Worm (Caenorhabditis elegans) whole organism, L2 larva: Measurements from ENCODE around the gene Y51A2B.9.
A peak's percentile ranks its signal among the peaks of the same experiment; 100 is the strongest.

Experiments
- C34F6.9 ChIP-seq: fragments of 150-350 bp; optimal IDR thresholded peaks from 2 replicates; lab custom pipeline; 2014; ENCODE audit warnings: missing biosample characterization, missing genetic modification characterization
- F13H6.1 ChIP-seq: sonication (generic microtip); optimal IDR thresholded peaks from 2 replicates; lab custom pipeline; 2016; ENCODE audit warnings: missing genetic modification characterization, missing compliant biosample characterization
- R02D3.7 ChIP-seq: fragments of 150-350 bp; optimal IDR thresholded peaks from 2 replicates; lab custom pipeline; 2014; ENCODE audit warnings: missing biosample characterization, missing genetic modification characterization
- Y55F3AM.14 ChIP-seq: fragments of 200-800 bp; sonication (Bioruptor generic); optimal IDR thresholded peaks from 2 replicates; lab custom pipeline; 2018; ENCODE audit warnings: mild to moderate bottlenecking, missing genetic modification characterization, missing compliant biosample characterization
- ZK546.5 ChIP-seq: sonication (generic microtip); optimal IDR thresholded peaks from 2 replicates; lab custom pipeline; 2017; ENCODE audit warnings: missing biosample characterization, missing genetic modification characterization
- aly-2 ChIP-seq: fragments of 150-350 bp; optimal IDR thresholded peaks from 2 replicates; lab custom pipeline; 2014; ENCODE audit warnings: missing biosample characterization, missing genetic modification characterization
- ama-1 ChIP-seq: fragments of 150-350 bp; optimal IDR thresholded peaks from 2 replicates; lab custom pipeline; 2018; ENCODE audit warnings: inconsistent platforms
- blmp-1 ChIP-seq: sonication (generic microtip); optimal IDR thresholded peaks from 2 replicates; lab custom pipeline; 2017; ENCODE audit warnings: missing genetic modification characterization, mild to moderate bottlenecking, missing compliant biosample characterization, antibody characterized with exemption, moderate library complexity; ENCODE audit not compliant: insufficient read depth
- ceh-16 ChIP-seq: fragments of 150-350 bp; optimal IDR thresholded peaks from 2 replicates; lab custom pipeline; 2014; ENCODE audit warnings: missing biosample characterization, missing genetic modification characterization
- ceh-82 ChIP-seq: fragments of 150-350 bp; optimal IDR thresholded peaks from 2 replicates; lab custom pipeline; 2014; ENCODE audit warnings: missing biosample characterization, missing genetic modification characterization
- crh-2 ChIP-seq: sonication (generic microtip); optimal IDR thresholded peaks from 2 replicates; lab custom pipeline; 2017; ENCODE audit warnings: missing biosample characterization, missing genetic modification characterization
- dmd-4 ChIP-seq: sonication (generic microtip); optimal IDR thresholded peaks from 2 replicates; lab custom pipeline; 2017; ENCODE audit warnings: missing biosample characterization, missing genetic modification characterization
- egl-27 ChIP-seq: sonication (generic microtip); optimal IDR thresholded peaks from 3 replicates; lab custom pipeline; 2017; ENCODE audit warnings: missing biosample characterization, missing genetic modification reagents, missing genetic modification characterization
- elt-1 ChIP-seq: fragments of 150-350 bp; optimal IDR thresholded peaks from 2 replicates; lab custom pipeline; 2014; ENCODE audit warnings: missing biosample characterization, missing genetic modification characterization
- fos-1 ChIP-seq: fragments of 150-350 bp; optimal IDR thresholded peaks from 2 replicates; lab custom pipeline; 2014; ENCODE audit warnings: missing biosample characterization, missing genetic modification characterization
- gmeb-1 ChIP-seq: fragments of 150-350 bp; optimal IDR thresholded peaks from 2 replicates; lab custom pipeline; 2014; ENCODE audit warnings: missing biosample characterization, missing genetic modification characterization
- lin-11 ChIP-seq: fragments of 150-350 bp; sonication (generic microtip); optimal IDR thresholded peaks from 2 replicates; lab custom pipeline; 2014; ENCODE audit warnings: missing biosample characterization, missing genetic modification characterization, inconsistent platforms, mixed read lengths
- lin-39 ChIP-seq: fragments of 150-350 bp; optimal IDR thresholded peaks from 2 replicates; lab custom pipeline; 2014; ENCODE audit warnings: missing biosample characterization, missing genetic modification reagents, missing genetic modification characterization
- lsy-2 ChIP-seq, 2 experiments: fragments of 150-350 bp in 1 of 2; sonication (generic microtip) in 1 of 2; optimal IDR thresholded peaks; 2 replicates each; lab custom pipeline; 2014 to 2017; ENCODE audit warnings: missing biosample characterization in 2 of 2, missing genetic modification characterization in 2 of 2
- mab-5 ChIP-seq: fragments of 150-350 bp; optimal IDR thresholded peaks from 2 replicates; lab custom pipeline; 2014; ENCODE audit warnings: missing biosample characterization, missing genetic modification characterization
- mbf-1 ChIP-seq: sonication (generic microtip); optimal IDR thresholded peaks from 2 replicates; lab custom pipeline; 2017; ENCODE audit warnings: missing biosample characterization, missing genetic modification characterization
- mdl-1 ChIP-seq, 2 experiments: fragments of 150-350 bp in 1 of 2; sonication (generic microtip) in 1 of 2; optimal IDR thresholded peaks; 2 replicates each; lab custom pipeline; 2017; ENCODE audit warnings: missing biosample characterization in 2 of 2, missing genetic modification characterization in 2 of 2
- nhr-11 ChIP-seq: fragments of 150-350 bp; optimal IDR thresholded peaks from 2 replicates; lab custom pipeline; 2014; ENCODE audit warnings: missing biosample characterization, missing genetic modification characterization
- nhr-12 ChIP-seq: fragments of 150-350 bp; optimal IDR thresholded peaks from 2 replicates; lab custom pipeline; 2014; ENCODE audit warnings: missing biosample characterization, missing genetic modification characterization
- nhr-129 ChIP-seq: fragments of 150-350 bp; optimal IDR thresholded peaks from 2 replicates; lab custom pipeline; 2014; ENCODE audit warnings: missing biosample characterization, missing genetic modification characterization
- nhr-21 ChIP-seq: fragments of 150-350 bp; optimal IDR thresholded peaks from 2 replicates; lab custom pipeline; 2014; ENCODE audit warnings: missing biosample characterization, missing genetic modification characterization
- nhr-23 ChIP-seq: fragments of 150-350 bp; optimal IDR thresholded peaks from 2 replicates; lab custom pipeline; 2014; ENCODE audit warnings: missing biosample characterization, missing genetic modification reagents, missing genetic modification characterization
- nhr-6 ChIP-seq: fragments of 150-350 bp; optimal IDR thresholded peaks from 2 replicates; lab custom pipeline; 2014; ENCODE audit warnings: missing biosample characterization, missing genetic modification characterization
- nhr-77 ChIP-seq: fragments of 150-350 bp; optimal IDR thresholded peaks from 2 replicates; lab custom pipeline; 2014; ENCODE audit warnings: missing biosample characterization, missing genetic modification characterization
- peb-1 ChIP-seq: fragments of 150-350 bp; optimal IDR thresholded peaks from 2 replicates; lab custom pipeline; 2014; ENCODE audit warnings: missing biosample characterization, missing genetic modification characterization
- skn-1 ChIP-seq: sonication (generic microtip); optimal IDR thresholded peaks from 2 replicates; lab custom pipeline; 2017; ENCODE audit warnings: missing biosample characterization, missing genetic modification characterization
- sma-3 ChIP-seq: sonication (generic microtip); optimal IDR thresholded peaks from 2 replicates; lab custom pipeline; 2016; ENCODE audit warnings: missing genetic modification reagents, missing genetic modification characterization, missing compliant biosample characterization
- sma-9 ChIP-seq, 2 experiments: fragments of 150-350 bp in 1 of 2; sonication (generic microtip) in 1 of 2; optimal IDR thresholded peaks; 2 replicates each; lab custom pipeline; 2014 to 2016; ENCODE audit warnings: missing genetic modification characterization in 2 of 2, mild to moderate bottlenecking in 1 of 2, missing biosample characterization in 1 of 2, missing compliant biosample characterization in 1 of 2, missing genetic modification reagents in 1 of 2, moderate library complexity in 1 of 2
- snpc-4 ChIP-seq: fragments of 150-350 bp; optimal IDR thresholded peaks from 2 replicates; lab custom pipeline; 2014; ENCODE audit warnings: missing biosample characterization, missing genetic modification characterization
- unc-39 ChIP-seq: fragments of 150-350 bp; optimal IDR thresholded peaks from 2 replicates; lab custom pipeline; 2014; ENCODE audit warnings: missing biosample characterization, missing genetic modification characterization
- unc-55 ChIP-seq: fragments of 150-350 bp; sonication (generic microtip); optimal IDR thresholded peaks from 3 replicates; lab custom pipeline; 2014; ENCODE audit warnings: missing biosample characterization, missing genetic modification reagents, missing genetic modification characterization
- unc-62 ChIP-seq: fragments of 150-350 bp; optimal IDR thresholded peaks from 2 replicates; lab custom pipeline; 2014; ENCODE audit warnings: missing biosample characterization, missing genetic modification reagents, missing genetic modification characterization
- zag-1 ChIP-seq: fragments of 150-350 bp; optimal IDR thresholded peaks from 2 replicates; lab custom pipeline; 2014; ENCODE audit warnings: missing biosample characterization, missing genetic modification characterization
- ztf-1 ChIP-seq: fragments of 200-800 bp; sonication (Bioruptor generic); conservative IDR thresholded peaks from 2 replicates; pipeline ENCODE4 v1.3.6; 2022; ENCODE audit warnings: missing genetic modification characterization, missing compliant biosample characterization
- ztf-11 ChIP-seq: sonication (generic microtip); optimal IDR thresholded peaks from 2 replicates; lab custom pipeline; 2017; ENCODE audit warnings: missing biosample characterization, missing genetic modification characterization

Gene Y51A2B.9

ce11 chrV:18350721-18351120 is 44.8 kb downstream of the Y51A2B.9 start, which contains the start of gene C08E8.11:
Gene C08E8.11 (plus strand): TSS chrV:18351021.
- no peak for TF ChIP-seq egl-27
- TF ChIP-seq elt-1: no peak
- TF ChIP-seq unc-39 (tag; lab: Kevin White, UChicago): no peak
- TF ChIP-seq dmd-4 (tag; lab: Kevin White, UChicago): no peak
- no peak for TF ChIP-seq nhr-77 (tag; lab: Kevin White, UChicago)
- TF ChIP-seq nhr-21 (tag; lab: Kevin White, UChicago): no peak
- TF ChIP-seq ZK546.5: no peak
- TF ChIP-seq Y55F3AM.14: no peak
- TF ChIP-seq lin-39 (tag; lab: Kevin White, UChicago): no peak
- no peak for TF ChIP-seq snpc-4 (tag; lab: Kevin White, UChicago)
- TF ChIP-seq unc-62: no peak

- TF ChIP-seq mab-5 (no peak), ceh-16 (tag; lab: Kevin White, UChicago) (no peak), dmd-4 (tag; lab: Kevin White, UChicago) (no peak), ZK546.5 (no peak), C34F6.9 (tag; lab: Kevin White, UChicago) (no peak), crh-2 (tag; lab: Kevin White, UChicago) (no peak), mbf-1 (tag; lab: Kevin White, UChicago) (no peak), nhr-11 (tag; lab: Kevin White, UChicago) (no peak), nhr-6 (no peak), egl-27 (no peak), ztf-11 (no peak), ceh-82 (tag; lab: Kevin White, UChicago) (no peak), R02D3.7 (tag; lab: Kevin White, UChicago) (no peak), mdl-1 (tag; optimal IDR thresholded peaks at IDR 0.05; lab: Kevin White, UChicago) (no peak), unc-55 (GFP tag; lab: Kevin White, UChicago) (no peak)
Measured at ce11 chrV:18350046-18350445, 45.5 kb downstream of the Y51A2B.9 start, which contains the start of gene C08E8.3. Gene C08E8.3 (plus strand): TSS chrV:18350129.

ce11 chrV:18346080-18346479 is 49.5 kb downstream of the Y51A2B.9 start:
- TF ChIP-seq ztf-1 (GFP tag; lab: Robert Waterston, UW): no peak
- TF ChIP-seq ztf-11: no peak
- peak; percentile 85 for TF ChIP-seq egl-27
- no peak for TF ChIP-seq nhr-23 (tag; lab: Kevin White, UChicago)
- TF ChIP-seq crh-2 (tag; lab: Kevin White, UChicago): peak; percentile 72
- no peak for TF ChIP-seq lsy-2 (tag; optimal IDR thresholded peaks at IDR 0.05; lab: Kevin White, UChicago)
- TF ChIP-seq sma-9 (GFP tag; optimal IDR thresholded peaks at IDR 0.05; lab: Kevin White, UChicago): peak; percentile 88
- TF ChIP-seq sma-9 (tag; optimal IDR thresholded peaks at IDR 0.05; lab: Kevin White, UChicago): no peak
- TF ChIP-seq skn-1 (tag; lab: Kevin White, UChicago): peak; percentile 96
- TF ChIP-seq nhr-12 (tag; lab: Kevin White, UChicago): no peak
- peak; percentile 81 for TF ChIP-seq sma-3 (GFP tag; lab: Kevin White, UChicago)
- peak; percentile 38 for TF ChIP-seq F13H6.1 (tag; lab: Kevin White, UChicago)
- no peak for TF ChIP-seq nhr-6
- no peak for TF ChIP-seq aly-2 (tag; lab: Kevin White, UChicago)
- TF ChIP-seq ceh-16 (tag; lab: Kevin White, UChicago): no peak
- no peak for TF ChIP-seq ZK546.5
- TF ChIP-seq lin-11 (tag; lab: Kevin White, UChicago): no peak
- peak; percentile 74 for TF ChIP-seq nhr-21 (tag; lab: Kevin White, UChicago)
- TF ChIP-seq ceh-82 (tag; lab: Kevin White, UChicago): no peak
- TF ChIP-seq zag-1 (tag; lab: Kevin White, UChicago): no peak
- no peak for TF ChIP-seq dmd-4 (tag; lab: Kevin White, UChicago)
- TF ChIP-seq nhr-129: peak; percentile 30
- TF ChIP-seq gmeb-1 (tag; lab: Kevin White, UChicago): peak; percentile 76
- no peak for TF ChIP-seq snpc-4 (tag; lab: Kevin White, UChicago)
- peak; percentile 100 for TF ChIP-seq fos-1 (tag; lab: Kevin White, UChicago)
- TF ChIP-seq ama-1 (lab: Kevin White, UChicago): no peak
- no peak for TF ChIP-seq mab-5
- no peak for TF ChIP-seq blmp-1 (tag; lab: Kevin White, UChicago)
- TF ChIP-seq peb-1 (tag; lab: Kevin White, UChicago): no peak
- TF ChIP-seq nhr-11 (tag; lab: Kevin White, UChicago): no peak
- no peak for TF ChIP-seq unc-62
- no peak for TF ChIP-seq Y55F3AM.14
